Worm (Caenorhabditis elegans) whole organism, late embryonic: ENCODE results near the gene acs-14.

ENCODE experiments used
- C38D4.7 ChIP-seq: fragments of 200-800 bp; sonication (Bioruptor generic); optimal IDR thresholded peaks from 2 replicates; lab custom pipeline; 2018; ENCODE audit warnings: mild to moderate bottlenecking, missing genetic modification characterization, moderate library complexity, missing compliant biosample characterization
- F13H6.1 ChIP-seq: sonication (generic microtip); optimal IDR thresholded peaks from 2 replicates; lab custom pipeline; 2016; ENCODE audit warnings: missing genetic modification characterization, missing compliant biosample characterization
- K09A11.1 ChIP-seq: sonication (generic microtip); optimal IDR thresholded peaks from 2 replicates; lab custom pipeline; 2017; ENCODE audit warnings: antibody characterized with exemption, mild to moderate bottlenecking, missing genetic modification characterization, missing compliant biosample characterization; ENCODE audit not compliant: insufficient read depth
- Y22D7AL.16 ChIP-seq: sonication (generic microtip); optimal IDR thresholded peaks from 2 replicates; lab custom pipeline; 2016; ENCODE audit warnings: missing genetic modification characterization, missing compliant biosample characterization
- ahr-1 ChIP-seq: sonication (generic microtip); optimal IDR thresholded peaks from 2 replicates; lab custom pipeline; 2016; ENCODE audit warnings: missing genetic modification characterization, missing compliant biosample characterization
- ama-1 ChIP-seq: fragments of 150-350 bp; optimal IDR thresholded peaks from 2 replicates; lab custom pipeline; 2014
- ceh-14 ChIP-seq: sonication (generic microtip); optimal IDR thresholded peaks from 2 replicates; lab custom pipeline; 2016; ENCODE audit warnings: missing genotype, missing genetic modification characterization, missing compliant biosample characterization
- ceh-19 ChIP-seq: fragments of 200-800 bp; sonication (Bioruptor generic); optimal IDR thresholded peaks from 2 replicates; lab custom pipeline; 2018; ENCODE audit warnings: mild to moderate bottlenecking, missing genetic modification characterization, missing compliant biosample characterization
- ceh-24 ChIP-seq: sonication (generic microtip); optimal IDR thresholded peaks from 2 replicates; lab custom pipeline; 2016; ENCODE audit warnings: mild to moderate bottlenecking, missing genetic modification characterization, missing compliant biosample characterization
- ceh-30 ChIP-seq: fragments of 150-350 bp; optimal IDR thresholded peaks from 2 replicates; lab custom pipeline; 2014; ENCODE audit warnings: missing biosample characterization, missing genetic modification characterization
- ceh-34 ChIP-seq: sonication (generic microtip); optimal IDR thresholded peaks from 2 replicates; lab custom pipeline; 2016; ENCODE audit warnings: mild to moderate bottlenecking, missing genetic modification characterization, missing compliant biosample characterization
- ceh-45 ChIP-seq: fragments of 200-800 bp; sonication (Bioruptor generic); IDR thresholded peaks from 2 replicates; pipeline ENCODE4 v1.3.6; 2022; ENCODE audit warnings: missing genetic modification reagents, missing genetic modification characterization, missing compliant biosample characterization
- ceh-6 ChIP-seq: fragments of 200-800 bp; sonication (Bioruptor generic); optimal IDR thresholded peaks from 2 replicates; lab custom pipeline; 2018; ENCODE audit warnings: mild to moderate bottlenecking, missing genetic modification characterization, missing compliant biosample characterization
- che-1 ChIP-seq: sonication (generic microtip); optimal IDR thresholded peaks from 2 replicates; lab custom pipeline; 2016; ENCODE audit warnings: mild to moderate bottlenecking, missing genetic modification characterization, missing compliant biosample characterization
- dmd-4 ChIP-seq: sonication (generic microtip); optimal IDR thresholded peaks from 2 replicates; lab custom pipeline; 2016; ENCODE audit warnings: borderline replicate concordance, missing genetic modification characterization, missing compliant biosample characterization
- elt-2 ChIP-seq: sonication (generic microtip); optimal IDR thresholded peaks from 2 replicates; lab custom pipeline; 2016; ENCODE audit warnings: missing genetic modification reagents, missing genetic modification characterization, missing compliant biosample characterization
- elt-4 ChIP-seq: sonication (generic microtip); optimal IDR thresholded peaks from 2 replicates; lab custom pipeline; 2016; ENCODE audit warnings: missing genetic modification characterization, missing compliant biosample characterization
- eyg-1 ChIP-seq: sonication (generic microtip); optimal IDR thresholded peaks from 2 replicates; lab custom pipeline; 2016; ENCODE audit warnings: missing genotype, missing genetic modification characterization, missing compliant biosample characterization
- fax-1 ChIP-seq: sonication (generic microtip); optimal IDR thresholded peaks from 2 replicates; lab custom pipeline; 2016; ENCODE audit warnings: missing genotype, missing genetic modification characterization, missing compliant biosample characterization
- fkh-10 ChIP-seq: fragments of 150-350 bp; optimal IDR thresholded peaks from 2 replicates; lab custom pipeline; 2014; ENCODE audit warnings: missing biosample characterization, missing genetic modification reagents, missing genetic modification characterization
- gmeb-2 ChIP-seq: sonication (generic microtip); optimal IDR thresholded peaks from 2 replicates; lab custom pipeline; 2016; ENCODE audit warnings: missing genetic modification characterization, inconsistent platforms, missing compliant biosample characterization
- hlh-15 ChIP-seq: sonication (generic microtip); optimal IDR thresholded peaks from 2 replicates; lab custom pipeline; 2016; ENCODE audit warnings: missing genetic modification characterization, missing compliant biosample characterization
- hlh-30 ChIP-seq: sonication (generic microtip); optimal IDR thresholded peaks from 2 replicates; lab custom pipeline; 2017; ENCODE audit warnings: antibody characterized with exemption, missing genetic modification characterization, missing compliant biosample characterization; ENCODE audit not compliant: insufficient read depth
- hlh-6 ChIP-seq: sonication (generic microtip); optimal IDR thresholded peaks from 2 replicates; lab custom pipeline; 2016; ENCODE audit warnings: missing genotype, missing genetic modification characterization, missing compliant biosample characterization
- hlh-8 ChIP-seq: sonication (generic microtip); optimal IDR thresholded peaks from 2 replicates; lab custom pipeline; 2016; ENCODE audit warnings: missing genotype, missing genetic modification characterization, missing compliant biosample characterization
- lin-11 ChIP-seq: fragments of 200-800 bp; sonication (Bioruptor generic); optimal IDR thresholded peaks from 2 replicates; lab custom pipeline; 2018; ENCODE audit warnings: mild to moderate bottlenecking, missing genetic modification characterization, missing compliant biosample characterization
- madf-2 ChIP-seq: sonication (generic microtip); optimal IDR thresholded peaks from 2 replicates; lab custom pipeline; 2017; ENCODE audit warnings: missing genetic modification characterization, missing compliant biosample characterization
- nfya-1 ChIP-seq: sonication (generic microtip); optimal IDR thresholded peaks from 2 replicates; lab custom pipeline; 2017; ENCODE audit warnings: missing genetic modification characterization, mild to moderate bottlenecking, missing compliant biosample characterization, antibody characterized with exemption, moderate library complexity
- nhr-11 ChIP-seq: fragments of 150-350 bp; optimal IDR thresholded peaks from 2 replicates; lab custom pipeline; 2014; ENCODE audit warnings: missing biosample characterization, missing genetic modification characterization
- npax-4 ChIP-seq: sonication (generic microtip); optimal IDR thresholded peaks from 2 replicates; lab custom pipeline; 2016; ENCODE audit warnings: missing genetic modification characterization, missing compliant biosample characterization
- pat-9 ChIP-seq: fragments of 200-800 bp; sonication (Bioruptor generic); optimal IDR thresholded peaks from 2 replicates; lab custom pipeline; 2018; ENCODE audit warnings: mild to moderate bottlenecking, missing genetic modification characterization, moderate library complexity, missing compliant biosample characterization
- pha-2 ChIP-seq: sonication (generic microtip); optimal IDR thresholded peaks from 2 replicates; lab custom pipeline; 2017; ENCODE audit warnings: mild to moderate bottlenecking, missing genetic modification characterization, missing compliant biosample characterization
- pros-1 ChIP-seq: fragments of 150-350 bp; optimal IDR thresholded peaks from 2 replicates; lab custom pipeline; 2014; ENCODE audit warnings: missing biosample characterization, missing genetic modification reagents, missing genetic modification characterization
- rnt-1 ChIP-seq: sonication (generic microtip); optimal IDR thresholded peaks from 2 replicates; lab custom pipeline; 2016; ENCODE audit warnings: missing genetic modification characterization, missing compliant biosample characterization
- sdc-2 ChIP-seq: sonication (generic microtip); optimal IDR thresholded peaks from 2 replicates; lab custom pipeline; 2016; ENCODE audit warnings: missing genotype, missing genetic modification characterization, missing compliant biosample characterization
- sox-2 ChIP-seq: fragments of 200-800 bp; sonication (Bioruptor generic); IDR thresholded peaks from 2 replicates; pipeline ENCODE4 v1.3.6; 2022; ENCODE audit warnings: missing genetic modification reagents, missing genetic modification characterization, missing compliant biosample characterization
- tbx-7 ChIP-seq: sonication (generic microtip); optimal IDR thresholded peaks from 2 replicates; lab custom pipeline; 2016; ENCODE audit warnings: missing genotype, missing genetic modification characterization, missing compliant biosample characterization
- ttx-3 ChIP-seq: sonication (generic microtip); optimal IDR thresholded peaks from 2 replicates; lab custom pipeline; 2016; ENCODE audit warnings: missing genetic modification reagents, missing genetic modification characterization, missing compliant biosample characterization
- unc-55 ChIP-seq: sonication (generic microtip); optimal IDR thresholded peaks from 2 replicates; lab custom pipeline; 2017; ENCODE audit warnings: missing biosample characterization, missing genetic modification reagents, missing genetic modification characterization
- zip-5 ChIP-seq: sonication (generic microtip); optimal IDR thresholded peaks from 2 replicates; lab custom pipeline; 2016; ENCODE audit warnings: missing genetic modification characterization, missing compliant biosample characterization
- ztf-16 ChIP-seq: sonication (generic microtip); optimal IDR thresholded peaks from 2 replicates; lab custom pipeline; 2017; ENCODE audit warnings: missing genetic modification characterization, missing compliant biosample characterization

Gene acs-14

ce11 chrV:9527337-9527736 is 19.4 kb downstream of the acs-14 start:
- TF ChIP-seq madf-2: no peak
- TF ChIP-seq fkh-10 (GFP tag; lab: Kevin White, UChicago): no peak
- TF ChIP-seq ceh-24: no peak
- no peak for TF ChIP-seq elt-2 (tag; lab: Kevin White, UChicago)
- no peak for TF ChIP-seq ceh-6 (GFP tag; lab: Kevin White, UChicago)
- no peak for TF ChIP-seq unc-55 (GFP tag; lab: Kevin White, UChicago)
- no peak for TF ChIP-seq ztf-16 (tag; lab: Kevin White, UChicago)
- no peak for TF ChIP-seq Y22D7AL.16 (tag; lab: Kevin White, UChicago)
- no peak for TF ChIP-seq pha-2 (tag; lab: Kevin White, UChicago)
- TF ChIP-seq lin-11 (tag; lab: Kevin White, UChicago): no peak
- no peak for TF ChIP-seq sox-2 (GFP tag; lab: Robert Waterston, UW)
- no peak for TF ChIP-seq pat-9 (tag; lab: Kevin White, UChicago)
- no peak for TF ChIP-seq ahr-1
- TF ChIP-seq ceh-30 (tag; lab: Kevin White, UChicago): no peak
- no peak for TF ChIP-seq ttx-3 (tag; lab: Kevin White, UChicago)
- no peak for TF ChIP-seq rnt-1 (tag; lab: Kevin White, UChicago)
- TF ChIP-seq pros-1 (tag; lab: Kevin White, UChicago): no peak
- TF ChIP-seq fax-1 (tag; lab: Kevin White, UChicago): no peak
- TF ChIP-seq, all 69 proteins: peak for 0

ce11 chrV:9527984-9528383 is 20.1 kb downstream of the acs-14 start:
- TF ChIP-seq ceh-14 (tag; lab: Kevin White, UChicago) (no peak), fax-1 (tag; lab: Kevin White, UChicago) (no peak), ztf-16 (tag; lab: Kevin White, UChicago) (no peak), tbx-7 (tag; lab: Kevin White, UChicago) (no peak), hlh-8 (no peak), zip-5 (no peak), hlh-15 (tag; lab: Kevin White, UChicago) (no peak), lin-11 (tag; lab: Kevin White, UChicago) (no peak), ceh-45 (GFP tag; lab: Robert Waterston, UW) (no peak), ceh-19 (GFP tag; lab: Kevin White, UChicago) (no peak), ceh-24 (no peak), npax-4 (tag; lab: Kevin White, UChicago) (no peak), dmd-4 (no peak), sdc-2 (no peak), K09A11.1 (no peak), elt-2 (tag; lab: Kevin White, UChicago) (no peak), unc-55 (GFP tag; lab: Kevin White, UChicago) (no peak), ama-1 (no peak), hlh-6 (tag; lab: Kevin White, UChicago) (no peak), nhr-11 (no peak)

- TF ChIP-seq pat-9 (tag; lab: Kevin White, UChicago) (no peak), nfya-1 (tag; lab: Kevin White, UChicago) (no peak), ztf-16 (tag; lab: Kevin White, UChicago) (no peak), K09A11.1 (no peak), ceh-6 (GFP tag; lab: Kevin White, UChicago) (no peak), dmd-4 (no peak), ttx-3 (tag; lab: Kevin White, UChicago) (no peak), ceh-34 (tag; lab: Kevin White, UChicago) (no peak), tbx-7 (tag; lab: Kevin White, UChicago) (no peak), eyg-1 (tag; lab: Kevin White, UChicago) (no peak)
Measured at ce11 chrV:9531477-9531876, 23.5 kb downstream of the acs-14 start, which contains the start of the genes C50F4.10 and pfk-1.2. C50F4.10 (minus strand) TSS chrV:9531577. pfk-1.2 (plus strand) TSS chrV:9531801.

- TF ChIP-seq hlh-30: no peak
- no peak for TF ChIP-seq che-1 (tag; lab: Kevin White, UChicago)
- TF ChIP-seq pros-1 (tag; lab: Kevin White, UChicago): no peak
- no peak for TF ChIP-seq C38D4.7 (GFP tag; lab: Kevin White, UChicago)
- no peak for TF ChIP-seq F13H6.1 (tag; lab: Kevin White, UChicago)
- no peak for TF ChIP-seq elt-4 (tag; lab: Kevin White, UChicago)
- TF ChIP-seq gmeb-2: no peak
Measured at ce11 chrV:9534621-9535020, 26.7 kb downstream of the acs-14 start, which contains the start of gene tag-329. tag-329 (plus strand) TSS chrV:9534921.
